Worm (Caenorhabditis elegans) whole organism, young adult: ENCODE data around the gene irld-36.

Experiments
- B0035.1 ChIP-seq: sonication (generic microtip); optimal IDR thresholded peaks from 2 replicates; lab custom pipeline; 2016; ENCODE audit warnings: missing genetic modification characterization, mild to moderate bottlenecking, missing compliant biosample characterization, missing genotype, missing genetic modification reagents
- T07F8.4 ChIP-seq: sonication (generic microtip); optimal IDR thresholded peaks from 2 replicates; lab custom pipeline; 2016; ENCODE audit warnings: mild to moderate bottlenecking, missing genetic modification characterization, moderate library complexity, missing compliant biosample characterization
- Y53G8AR.9 ChIP-seq: fragments of 200-800 bp; sonication (Bioruptor generic); conservative IDR thresholded peaks from 2 replicates; pipeline ENCODE4 v1.3.6; 2022; ENCODE audit warnings: missing genetic modification reagents, missing genetic modification characterization, missing compliant biosample characterization
- cebp-1 ChIP-seq, 2 experiments: fragments of 200-800 bp in 1 of 2; sonication (Bioruptor generic) in 1 of 2; sonication (generic microtip) in 1 of 2; IDR thresholded peaks in 1 of 2; optimal IDR thresholded peaks in 1 of 2; 2 replicates each; pipeline versions ENCODE4 v1.3.6 to Lab custom; 2017 to 2022; ENCODE audit warnings: missing compliant biosample characterization in 2 of 2, missing genetic modification characterization in 2 of 2, mild to moderate bottlenecking in 1 of 2, missing genetic modification reagents in 1 of 2, moderate library complexity in 1 of 2
- lag-1 ChIP-seq: fragments of 200-800 bp; sonication (Bioruptor generic); IDR thresholded peaks from 2 replicates; pipeline ENCODE4 v1.3.6; 2022; ENCODE audit warnings: missing genetic modification reagents, missing genetic modification characterization, missing compliant biosample characterization
- lin-26 ChIP-seq: fragments of 200-800 bp; sonication (Bioruptor generic); IDR thresholded peaks from 2 replicates; pipeline ENCODE4 v1.3.6; 2022; ENCODE audit warnings: missing genetic modification reagents, missing genetic modification characterization, missing compliant biosample characterization
- nfya-1 ChIP-seq: sonication (generic microtip); optimal IDR thresholded peaks from 2 replicates; lab custom pipeline; 2017; ENCODE audit warnings: antibody characterized with exemption, missing compliant biosample characterization, missing genetic modification characterization, borderline replicate concordance; ENCODE audit not compliant: insufficient read depth
- nhr-90 ChIP-seq: sonication (generic microtip); optimal IDR thresholded peaks from 2 replicates; lab custom pipeline; 2016; ENCODE audit warnings: missing genotype, mild to moderate bottlenecking, missing genetic modification characterization, missing compliant biosample characterization
- snpc-1.3 ChIP-seq: sonication (generic microtip); optimal IDR thresholded peaks from 2 replicates; lab custom pipeline; 2017; ENCODE audit warnings: missing genetic modification characterization, mild to moderate bottlenecking, missing compliant biosample characterization, antibody characterized with exemption, moderate library complexity, missing genotype, missing genetic modification reagents; ENCODE audit not compliant: insufficient read depth
- somi-1 ChIP-seq: fragments of 200-800 bp; sonication (Bioruptor generic); optimal IDR thresholded peaks from 2 replicates; lab custom pipeline; 2018; ENCODE audit warnings: mild to moderate bottlenecking, missing genetic modification characterization, missing compliant biosample characterization
- unc-62 ChIP-seq: fragments of 150-350 bp; optimal IDR thresholded peaks from 2 replicates; lab custom pipeline; 2014; ENCODE audit warnings: missing biosample characterization, missing genetic modification reagents, missing genetic modification characterization
- zfh-2 ChIP-seq: fragments of 200-800 bp; sonication (Bioruptor generic); conservative IDR thresholded peaks from 2 replicates; pipeline ENCODE4 v1.3.6; 2022; ENCODE audit warnings: missing genetic modification reagents, missing genetic modification characterization, missing compliant biosample characterization

ce11 chrII:1688813-1689212, 9.6 kb downstream of the irld-36 start, which contains the start of the genes fbxb-18 and fbxb-19:
- TF ChIP-seq nhr-90 (tag; lab: Kevin White, UChicago), result no peak
- TF ChIP-seq nfya-1, result no peak
- TF ChIP-seq snpc-1.3 (tag; lab: Kevin White, UChicago), result no peak
- TF ChIP-seq Y53G8AR.9, result no peak
- no peak for TF ChIP-seq zfh-2 (GFP tag; lab: Robert Waterston, UW)
- no peak for TF ChIP-seq cebp-1 (GFP tag; IDR thresholded peaks at IDR 0.05; lab: Robert Waterston, UW)
- TF ChIP-seq cebp-1 (tag; optimal IDR thresholded peaks at IDR 0.05; lab: Kevin White, UChicago), result no peak
- TF ChIP-seq T07F8.4 (tag; lab: Kevin White, UChicago), result no peak
- no peak for TF ChIP-seq somi-1 (GFP tag; lab: Kevin White, UChicago)
- no peak for TF ChIP-seq lag-1 (GFP tag; lab: Robert Waterston, UW)
- TF ChIP-seq unc-62 (GFP tag; lab: Kevin White, UChicago), result no peak
- TF ChIP-seq lin-26 (GFP tag; lab: Robert Waterston, UW), result no peak
- no peak for TF ChIP-seq B0035.1 (tag; lab: Kevin White, UChicago)
